Fruit fly (Drosophila melanogaster) whole organism, embryonic: ENCODE results near the gene CG5191.

Experiments used
- CG10431 ChIP-seq: fragments of 200-800 bp; sonication (Bioruptor generic); optimal IDR thresholded peaks from 3 replicates; lab custom pipeline; 2018; ENCODE audit warnings: missing biosample characterization, mild to moderate bottlenecking, missing genetic modification characterization
- CG10979 ChIP-seq: fragments of 200-800 bp; sonication (Bioruptor generic); optimal IDR thresholded peaks from 2 replicates; lab custom pipeline; 2018; ENCODE audit warnings: missing biosample characterization, mild to moderate bottlenecking, missing genetic modification characterization, moderate library complexity
- CG11456 ChIP-seq: fragments of 200-800 bp; sonication (Bioruptor generic); IDR thresholded peaks from 3 replicates; pipeline ENCODE4 v1.3.6; 2022; ENCODE audit warnings: missing biosample characterization, missing genetic modification characterization
- CG11504 ChIP-seq: fragments of 200-800 bp; sonication (Bioruptor generic); optimal IDR thresholded peaks from 3 replicates; lab custom pipeline; 2019; ENCODE audit warnings: missing biosample characterization, mild to moderate bottlenecking, missing genetic modification characterization, moderate library complexity
- CG12659 ChIP-seq: fragments of 200-800 bp; sonication (Bioruptor generic); optimal IDR thresholded peaks from 3 replicates; lab custom pipeline; 2017; ENCODE audit warnings: mild to moderate bottlenecking, missing biosample characterization, missing genetic modification reagents, missing genetic modification characterization
- CG13296 ChIP-seq: fragments of 200-800 bp; sonication (Bioruptor generic); optimal IDR thresholded peaks from 3 replicates; lab custom pipeline; 2018; ENCODE audit warnings: missing biosample characterization, mild to moderate bottlenecking, missing genetic modification characterization
- CG13894 ChIP-seq: fragments of 200-800 bp; sonication (Bioruptor generic); optimal IDR thresholded peaks from 3 replicates; lab custom pipeline; 2018; ENCODE audit warnings: missing biosample characterization, mild to moderate bottlenecking, missing genetic modification characterization, moderate library complexity
- CG17361 ChIP-seq: fragments of 200-800 bp; sonication (Bioruptor generic); IDR thresholded peaks from 3 replicates; pipeline ENCODE4 v1.3.6; 2022; ENCODE audit warnings: missing biosample characterization, missing genetic modification characterization
- CG17568 ChIP-seq: fragments of 200-800 bp; sonication (Bioruptor generic); optimal IDR thresholded peaks from 2 replicates; lab custom pipeline; 2018; ENCODE audit warnings: missing biosample characterization, mild to moderate bottlenecking, missing genetic modification characterization, moderate library complexity
- CG18262 ChIP-seq: fragments of 200-800 bp; optimal IDR thresholded peaks from 3 replicates; lab custom pipeline; 2019; ENCODE audit warnings: missing biosample characterization, mild to moderate bottlenecking, missing genetic modification characterization, moderate library complexity
- CG18599 ChIP-seq: fragments of 200-800 bp; sonication (Bioruptor generic); optimal IDR thresholded peaks from 3 replicates; lab custom pipeline; 2017; ENCODE audit warnings: missing biosample characterization, missing genetic modification characterization, mild to moderate bottlenecking, moderate library complexity, missing genetic modification reagents
- CG18764 ChIP-seq: fragments of 200-800 bp; sonication (Bioruptor generic); optimal IDR thresholded peaks from 3 replicates; lab custom pipeline; 2016; ENCODE audit warnings: missing biosample characterization, missing genetic modification characterization
- CG32532 ChIP-seq: fragments of 200-800 bp; sonication (Bioruptor generic); IDR thresholded peaks from 2 replicates; pipeline ENCODE4 v1.3.6; 2022; ENCODE audit warnings: missing biosample characterization, missing genetic modification characterization
- CG42726 ChIP-seq: fragments of 200-800 bp; sonication (Bioruptor generic); IDR thresholded peaks from 2 replicates; pipeline ENCODE4 v1.3.6; 2022; ENCODE audit warnings: missing biosample characterization, missing genetic modification characterization; ENCODE audit not compliant: partially characterized antibody
- CG7987 ChIP-seq: fragments of 200-800 bp; sonication (Bioruptor generic); optimal IDR thresholded peaks from 2 replicates; lab custom pipeline; 2018; ENCODE audit warnings: missing biosample characterization, mild to moderate bottlenecking, missing genetic modification characterization, moderate library complexity
- CG8281 ChIP-seq: fragments of 200-800 bp; sonication (Bioruptor generic); optimal IDR thresholded peaks from 2 replicates; lab custom pipeline; 2018; ENCODE audit warnings: missing biosample characterization, mild to moderate bottlenecking, missing genetic modification characterization, moderate library complexity
- CG9876 ChIP-seq: fragments of 200-800 bp; sonication (Bioruptor generic); optimal IDR thresholded peaks from 2 replicates; lab custom pipeline; 2016; ENCODE audit warnings: missing biosample characterization, missing genetic modification characterization
- D ChIP-seq, 2 experiments: fragments of 200-800 bp in 1 of 2; fragments of >200 bp in 1 of 2; sonication (Bioruptor generic) in 1 of 2; optimal IDR thresholded peaks; 2 replicates in 1 of 2; 3 replicates in 1 of 2; lab custom pipeline; 2017; ENCODE audit warnings: mild to moderate bottlenecking in 1 of 2, missing biosample characterization in 1 of 2, missing genetic modification characterization in 1 of 2, missing genetic modification reagents in 1 of 2
- Dip2 ChIP-seq: fragments of 200-800 bp; sonication (Bioruptor generic); IDR thresholded peaks from 2 replicates; pipeline ENCODE4 v1.3.6; 2022; ENCODE audit warnings: missing biosample characterization, missing genetic modification characterization
- Drgx ChIP-seq: fragments of 200-800 bp; sonication (Bioruptor generic); IDR thresholded peaks from 2 replicates; pipeline ENCODE4 v1.3.6; 2022; ENCODE audit warnings: missing biosample characterization, missing genetic modification characterization
- Gug ChIP-seq: fragments of 200-800 bp; sonication (Bioruptor generic); IDR thresholded peaks from 4 replicates; pipeline ENCODE4 v1.3.6; 2022; ENCODE audit warnings: missing biosample characterization, missing genetic modification characterization
- MBD-R2 ChIP-seq: fragments of 200-800 bp; sonication (Bioruptor generic); IDR thresholded peaks from 2 replicates; pipeline ENCODE4 v1.3.6; 2022; ENCODE audit warnings: missing biosample characterization, missing genetic modification characterization
- Mad ChIP-seq: fragments of 200-800 bp; sonication (Bioruptor generic); optimal IDR thresholded peaks from 2 replicates; lab custom pipeline; 2016; ENCODE audit warnings: missing biosample characterization, missing genetic modification characterization
- NfI ChIP-seq: fragments of 200-800 bp; sonication (Bioruptor generic); optimal IDR thresholded peaks from 3 replicates; lab custom pipeline; 2018; ENCODE audit warnings: missing biosample characterization, mild to moderate bottlenecking, missing genetic modification characterization, moderate library complexity
- Stat92E ChIP-seq, 3 experiments: fragments of >200 bp in 2 of 3; fragments of 200-800 bp in 1 of 3; sonication (Bioruptor generic) in 1 of 3; optimal IDR thresholded peaks; 2 replicates each; lab custom pipeline; 2017 to 2019; ENCODE audit warnings: missing biosample characterization in 3 of 3, missing genetic modification characterization in 3 of 3, mild to moderate bottlenecking in 1 of 3, moderate library complexity in 1 of 3
- amos ChIP-seq: fragments of 200-800 bp; sonication (Bioruptor generic); IDR thresholded peaks from 2 replicates; pipeline ENCODE4 v1.3.6; 2022; ENCODE audit warnings: missing biosample characterization, missing genetic modification characterization; ENCODE audit not compliant: partially characterized antibody
- bab2 ChIP-seq: fragments of 200-800 bp; sonication (Bioruptor generic); optimal IDR thresholded peaks from 2 replicates; lab custom pipeline; 2016; ENCODE audit warnings: missing biosample characterization, missing genetic modification characterization
- cg ChIP-seq: fragments of 200-800 bp; sonication (Bioruptor generic); optimal IDR thresholded peaks from 3 replicates; lab custom pipeline; 2019; ENCODE audit warnings: missing biosample characterization, mild to moderate bottlenecking, missing genetic modification characterization, moderate library complexity
- ci ChIP-seq: fragments of 200-800 bp; sonication (Bioruptor generic); IDR thresholded peaks from 3 replicates; pipeline ENCODE4 v1.3.6; 2022; ENCODE audit warnings: missing biosample characterization, missing genetic modification characterization
- crol ChIP-seq: fragments of 200-800 bp; sonication (Bioruptor generic); IDR thresholded peaks from 2 replicates; pipeline ENCODE4 v1.3.6; 2022; ENCODE audit warnings: missing biosample characterization, missing genetic modification characterization
- dati ChIP-seq: fragments of 200-800 bp; sonication (Bioruptor generic); IDR thresholded peaks from 2 replicates; pipeline ENCODE4 v1.3.6; 2022; ENCODE audit warnings: missing biosample characterization, missing genetic modification characterization
- esg ChIP-seq: fragments of 200-800 bp; sonication (Bioruptor generic); conservative IDR thresholded peaks from 2 replicates; pipeline ENCODE4 v1.3.6; 2022; ENCODE audit warnings: missing biosample characterization, missing genetic modification characterization
- peb ChIP-seq: fragments of 200-800 bp; sonication (Bioruptor generic); IDR thresholded peaks from 2 replicates; pipeline ENCODE4 v1.3.6; 2022; ENCODE audit warnings: missing biosample characterization, missing genetic modification characterization
- phol ChIP-seq: fragments of 200-800 bp; sonication (Bioruptor generic); optimal IDR thresholded peaks from 3 replicates; lab custom pipeline; 2018; ENCODE audit warnings: missing biosample characterization, mild to moderate bottlenecking, missing genetic modification characterization, moderate library complexity
- pita ChIP-seq: fragments of 200-800 bp; sonication (Bioruptor generic); optimal IDR thresholded peaks from 2 replicates; lab custom pipeline; 2017; ENCODE audit warnings: missing biosample characterization, mild to moderate bottlenecking, missing genetic modification characterization
- sens-2 ChIP-seq: fragments of 200-800 bp; sonication (Bioruptor generic); IDR thresholded peaks from 2 replicates; pipeline ENCODE4 v1.3.6; 2022; ENCODE audit warnings: missing biosample characterization, missing genetic modification characterization
- tin ChIP-seq: fragments of 200-800 bp; sonication (Bioruptor generic); optimal IDR thresholded peaks from 3 replicates; lab custom pipeline; 2016; ENCODE audit warnings: missing biosample characterization, missing genetic modification characterization
- twi ChIP-seq: fragments of 200-800 bp; optimal IDR thresholded peaks from 2 replicates; lab custom pipeline; 2019; ENCODE audit warnings: missing biosample characterization, mild to moderate bottlenecking, missing genetic modification characterization, moderate library complexity
- usp ChIP-seq: fragments of >200 bp; optimal IDR thresholded peaks from 2 replicates; lab custom pipeline; 2017; ENCODE audit warnings: missing biosample characterization, missing genetic modification characterization
- wek ChIP-seq: fragments of 200-800 bp; sonication (Bioruptor generic); optimal IDR thresholded peaks from 3 replicates; lab custom pipeline; 2018; ENCODE audit warnings: missing biosample characterization, mild to moderate bottlenecking, missing genetic modification characterization, moderate library complexity

The CG5191 gene

DNA sequence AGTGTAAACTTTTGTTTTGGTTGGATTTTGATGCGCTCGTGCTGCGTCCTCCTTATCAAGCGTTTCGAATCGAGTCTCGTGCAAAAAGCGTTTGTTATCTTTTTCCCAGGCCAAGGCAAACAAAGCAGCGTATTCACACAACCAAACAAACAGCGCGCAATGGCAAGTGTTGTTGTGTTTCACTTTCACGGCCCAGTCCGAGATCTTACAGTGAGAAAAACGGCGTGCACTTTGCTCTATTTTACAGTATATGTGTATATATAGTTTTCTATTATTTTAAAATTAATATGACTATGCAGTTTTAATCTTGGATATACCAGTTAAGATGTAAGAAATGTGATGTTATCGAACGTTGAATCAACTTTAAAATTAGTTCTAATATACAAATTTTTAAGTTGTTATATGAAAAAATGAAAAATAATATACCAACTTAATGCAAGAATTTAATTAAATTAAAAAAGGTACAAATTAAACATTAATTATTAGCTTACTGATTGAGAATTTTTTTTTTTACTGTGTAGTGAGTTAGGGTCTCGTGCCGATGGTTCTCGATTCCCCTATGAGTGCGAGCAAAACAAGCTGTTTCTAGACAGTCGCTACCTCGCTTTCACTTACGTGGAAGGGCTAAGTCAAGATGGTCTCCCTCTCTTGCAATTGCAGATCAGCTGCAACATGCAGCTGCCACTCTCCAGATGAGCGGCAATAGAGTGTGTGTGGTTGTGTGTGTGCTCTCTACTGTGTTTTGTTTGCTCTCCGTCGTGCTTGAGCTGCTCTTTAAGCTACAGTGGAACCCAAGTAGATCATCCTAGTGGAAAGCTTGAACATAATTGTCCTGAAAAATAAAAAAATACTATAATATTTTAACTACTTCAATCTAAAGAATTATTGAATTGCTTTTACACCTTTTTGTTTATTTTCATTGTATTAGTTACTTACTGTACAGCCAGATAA is 33.8 kb downstream of the CG5191 start (continued):
- TF ChIP-seq Gug (GFP tag; lab: Robert Waterston, UW): peak; percentile 58; the same call in 2 of the 4 replicates

DNA sequence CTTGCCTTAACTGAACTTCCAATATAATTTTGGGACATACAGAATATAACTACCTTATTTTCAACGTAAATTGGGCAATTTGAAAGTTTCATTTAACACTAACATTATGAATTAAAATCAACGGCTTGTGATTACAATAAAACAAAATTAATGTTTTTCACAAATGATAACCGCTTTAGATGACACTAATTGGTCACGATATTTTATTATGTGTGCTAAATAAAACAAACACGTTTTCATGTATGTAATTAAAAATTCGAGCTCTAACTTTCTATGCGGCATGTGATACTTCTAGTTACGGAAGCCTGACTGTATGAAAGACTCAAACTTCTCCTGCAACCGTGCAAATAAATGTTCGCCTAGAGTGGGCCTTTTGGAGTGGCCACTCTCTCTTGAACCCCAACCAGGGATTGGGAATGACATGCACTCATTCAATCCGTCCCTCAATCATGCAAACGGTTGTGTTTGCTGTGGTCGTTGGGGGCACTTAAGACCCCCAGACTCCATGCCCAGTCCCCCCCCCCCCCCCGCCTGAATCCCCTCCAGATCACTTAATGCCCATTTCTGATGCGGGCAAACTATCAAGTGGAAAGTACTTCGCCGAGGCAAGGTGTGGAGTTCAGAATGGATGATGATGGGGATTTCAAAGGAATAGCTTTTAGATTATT is 34.6 kb downstream of the CG5191 start:
- TF ChIP-seq dati (0 out of 2 replicates have a peak, but pooled peaks have one; percentile 13), amos (GFP tag; lab: Robert Waterston, UW) (peak; percentile 20; the same call in 1 of the 2 replicates), ci (GFP tag; lab: Robert Waterston, UW) (0 out of 3 replicates have a peak, but pooled peaks have one; percentile 26), D (optimal IDR thresholded peaks at IDR 0.05; lab: Kevin White, UChicago) (no peak), D (GFP tag; optimal IDR thresholded peaks at IDR 0.05; lab: Kevin White, UChicago) (peak; percentile 43), CG12659 (GFP tag; lab: Kevin White, UChicago) (no peak), CG18764 (GFP tag; lab: Kevin White, UChicago) (no peak), Mad (no peak), CG8281 (tag; lab: Kevin White, UChicago) (peak; percentile 92), CG32532 (GFP tag; lab: Robert Waterston, UW) (peak; percentile 18; the same call in 1 of the 2 replicates), CG11504 (tag; lab: Kevin White, UChicago) (peak; percentile 12), CG11456 (0 out of 3 replicates have a peak, but pooled peaks have one; percentile 21), CG10979 (peak; percentile 33), tin (GFP tag; lab: Kevin White, UChicago) (no peak), crol (GFP tag; lab: Robert Waterston, UW) (peak; percentile 81)

DNA sequence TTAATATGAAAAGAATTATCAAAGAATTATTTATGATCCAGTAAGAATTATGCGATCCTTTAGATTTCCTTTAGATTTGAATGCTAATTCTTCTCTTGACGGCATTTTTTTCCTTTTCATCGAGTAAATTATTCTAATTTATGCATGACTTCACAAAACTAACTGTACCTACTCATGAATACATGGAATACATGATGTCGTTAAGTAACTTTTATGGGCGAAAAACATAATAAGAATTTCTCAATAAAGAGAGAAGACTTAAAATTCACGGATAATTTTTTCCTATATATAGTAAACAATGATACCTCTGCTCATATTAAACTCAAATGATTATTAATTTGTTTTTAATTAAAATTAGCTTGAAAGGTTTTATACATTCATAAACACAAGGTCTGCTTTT is 35.2 kb downstream of the CG5191 start:
- TF ChIP-seq CG10431 (GFP tag; lab: Kevin White, UChicago) (peak; percentile 95), CG18262 (tag; lab: Kevin White, UChicago) (no peak)
- TF ChIP-seq, all 482 proteins: peak for 1

dm6 chr3R:20596337-20596962 is 35.8 kb downstream of the CG5191 start:
- TF ChIP-seq CG17568 (GFP tag; lab: Kevin White, UChicago): no peak
- TF ChIP-seq CG7987 (GFP tag; lab: Kevin White, UChicago): no peak
- TF ChIP-seq twi (tag; lab: Kevin White, UChicago): peak; percentile 54
- peak; percentile 17 for TF ChIP-seq CG13894 (tag; lab: Kevin White, UChicago)
- TF ChIP-seq sens-2 (GFP tag; lab: Robert Waterston, UW): no peak
- TF ChIP-seq Stat92E (GFP tag; optimal IDR thresholded peaks at IDR 0.05; lab: Kevin White, UChicago): peak in 1 of 3 experiments; percentile 61
- no peak for TF ChIP-seq CG13296 (GFP tag; lab: Kevin White, UChicago)
- no peak for TF ChIP-seq CG42726
- TF ChIP-seq Drgx (GFP tag; lab: Robert Waterston, UW): no peak
- TF ChIP-seq bab2: no peak
- no peak for TF ChIP-seq pita (GFP tag; lab: Kevin White, UChicago)
- no peak for TF ChIP-seq Dip2
- no peak for TF ChIP-seq usp
- TF ChIP-seq esg (GFP tag; lab: Robert Waterston, UW): no peak
- no peak for TF ChIP-seq Mad
- TF ChIP-seq NfI (GFP tag; lab: Kevin White, UChicago): no peak
- no peak for TF ChIP-seq CG17361 (GFP tag; lab: Robert Waterston, UW)
- TF ChIP-seq CG9876 (GFP tag; lab: Kevin White, UChicago): no peak
- no peak for TF ChIP-seq CG8281 (tag; lab: Kevin White, UChicago)
- TF ChIP-seq peb (GFP tag; lab: Robert Waterston, UW): no peak
- no peak for TF ChIP-seq MBD-R2 (GFP tag; lab: Robert Waterston, UW)
- no peak for TF ChIP-seq CG18599 (GFP tag; lab: Kevin White, UChicago)
- TF ChIP-seq phol: peak; percentile 6
- peak; percentile 10 for TF ChIP-seq cg (GFP tag; lab: Kevin White, UChicago)
- no peak for TF ChIP-seq wek (GFP tag; lab: Kevin White, UChicago)
